Fruit fly (Drosophila melanogaster): ENCODE data around the gene CG3281.

Gene CG3281

DNA sequence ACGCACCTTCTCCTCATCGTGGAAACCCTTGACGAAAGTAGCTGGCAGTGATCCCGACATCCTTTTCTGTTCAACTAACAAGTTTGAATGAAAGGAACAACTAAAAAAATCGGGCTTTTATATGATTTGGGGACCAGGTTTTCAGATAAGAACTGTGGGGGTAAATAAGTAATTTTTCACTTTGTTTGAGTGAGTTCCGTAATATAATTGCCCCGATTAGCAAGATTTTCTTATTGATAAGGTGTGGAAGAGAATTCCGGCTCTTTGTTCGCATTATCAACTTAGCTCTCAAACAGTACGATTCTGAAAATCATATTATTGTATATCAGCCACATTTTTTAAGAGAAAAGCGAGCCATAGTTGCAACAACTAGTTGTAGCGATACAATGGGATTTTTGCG is 19.4 kb upstream of the CG3281 start, which contains the start of gene CG12224:
CG12224 (minus strand) TSS at position 101 of the 400 bp plus-strand sequence.
- TF ChIP-seq CG7368 (GFP tag; optimal IDR thresholded peaks at IDR 0.05) (no peak), CG6792 (GFP tag; optimal IDR thresholded peaks at IDR 0.05) (no peak), CG9139 (GFP tag; optimal IDR thresholded peaks at IDR 0.05) (no peak), vri (GFP tag; optimal IDR thresholded peaks at IDR 0.05) (no peak)

DNA sequence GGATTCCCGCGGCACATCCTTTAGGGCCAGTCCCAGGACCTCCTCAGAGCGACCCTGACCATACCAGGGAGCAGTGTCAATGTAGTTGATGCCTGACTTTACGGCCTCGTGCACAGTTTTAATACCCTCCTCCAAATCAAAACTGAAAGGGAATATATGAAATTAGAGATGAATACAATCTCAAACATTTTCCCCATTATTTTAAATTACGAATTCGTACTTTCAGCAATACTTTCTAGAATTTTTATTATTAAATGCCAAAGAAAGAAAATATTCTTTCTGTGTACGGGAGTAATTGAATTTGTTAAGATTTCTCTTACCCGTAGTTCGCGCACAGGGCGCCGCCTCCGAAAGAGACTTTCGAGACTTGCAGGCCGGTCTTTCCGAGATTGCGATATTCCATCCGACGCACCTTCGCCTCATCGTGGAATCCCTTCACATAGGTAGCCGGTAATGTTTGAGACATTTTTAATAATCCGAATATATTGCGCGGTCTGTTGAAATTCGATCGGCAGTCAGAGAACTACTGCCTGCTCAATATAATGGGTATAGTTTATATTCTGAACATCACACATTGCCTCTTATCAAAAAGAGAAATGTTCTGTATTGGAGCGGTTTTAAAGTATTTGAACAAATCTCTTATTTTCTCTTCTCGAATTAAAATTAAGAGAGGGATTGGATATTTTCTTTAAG is 17.4 kb upstream of the CG3281 start, which contains the start of gene CG18547:
CG18547 (minus strand) TSS at position 512 of the 693 bp plus-strand sequence.
- TF ChIP-seq Blimp-1 (GFP tag; optimal IDR thresholded peaks at IDR 0.05) (no peak), CG6276 (GFP tag; optimal IDR thresholded peaks at IDR 0.05) (no peak), CG32006 (GFP tag; optimal IDR thresholded peaks at IDR 0.05) (peak; percentile 25), lz (GFP tag; optimal IDR thresholded peaks at IDR 0.05) (peak; percentile 57), CG6854 (GFP tag; optimal IDR thresholded peaks at IDR 0.05) (no peak), CG10631 (GFP tag; optimal IDR thresholded peaks at IDR 0.05) (peak; percentile 41), Eip93F (GFP tag; optimal IDR thresholded peaks at IDR 0.05) (no peak), dsx (GFP tag; optimal IDR thresholded peaks at IDR 0.05; ENCODE audit: poor library complexity, severe bottlenecking) (peak; percentile 24), Met (GFP tag; optimal IDR thresholded peaks at IDR 0.05) (peak; percentile 62), Lpt (GFP tag; optimal IDR thresholded peaks at IDR 0.05) (peak; percentile 3), fkh (GFP tag; optimal IDR thresholded peaks at IDR 0.05) (no peak), Ets21C (GFP tag; optimal IDR thresholded peaks at IDR 0.05) (peak; percentile 26), Eip78C (GFP tag) (peak; percentile 84), Sox15 (GFP tag; optimal IDR thresholded peaks at IDR 0.05) (no peak), Sox102F (GFP tag; optimal IDR thresholded peaks at IDR 0.05) (peak; percentile 64), Sox14 (GFP tag; optimal IDR thresholded peaks at IDR 0.05) (peak; percentile 50), achi (GFP tag; optimal IDR thresholded peaks at IDR 0.05) (peak; percentile 9), Eip75B (GFP tag; optimal IDR thresholded peaks at IDR 0.05) (peak; percentile 49), CG8632 (GFP tag; optimal IDR thresholded peaks at IDR 0.05) (peak; percentile 46), acj6 (GFP tag; optimal IDR thresholded peaks at IDR 0.05) (peak; percentile 51), CG4318 (GFP tag; optimal IDR thresholded peaks at IDR 0.05) (no peak), CG6163 (GFP tag; IDR thresholded peaks at IDR 0.05) (peak; percentile 58; the same call in 2 of the 3 replicates), CG15336 (GFP tag; IDR thresholded peaks at IDR 0.05) (0 out of 2 replicates have a peak, but pooled peaks have one; percentile 22), CG9139 (GFP tag; optimal IDR thresholded peaks at IDR 0.05) (no peak), Hr39 (GFP tag; optimal IDR thresholded peaks at IDR 0.05) (peak; percentile 48), CG11902 (GFP tag; optimal IDR thresholded peaks at IDR 0.05) (no peak), Gug (GFP tag; IDR thresholded peaks at IDR 0.05) (0 out of 2 replicates have a peak, but pooled peaks have one; percentile 20), CG11294 (GFP tag; IDR thresholded peaks at IDR 0.05) (no peak), fd59A (GFP tag; optimal IDR thresholded peaks at IDR 0.05) (no peak), CG10669 (GFP tag; optimal IDR thresholded peaks at IDR 0.05) (peak; percentile 57), CG6808 (GFP tag; optimal IDR thresholded peaks at IDR 0.05) (peak; percentile 5), fd85E (GFP tag; optimal IDR thresholded peaks at IDR 0.05) (no peak), CG8319 (GFP tag; optimal IDR thresholded peaks at IDR 0.05) (no peak), pdm3 (GFP tag; optimal IDR thresholded peaks at IDR 0.05) (peak; percentile 46), Smox (GFP tag; optimal IDR thresholded peaks at IDR 0.05) (peak; percentile 41), CG11762 (GFP tag; optimal IDR thresholded peaks at IDR 0.05; ENCODE audit: insufficient read depth) (peak; percentile 32), net (GFP tag; optimal IDR thresholded peaks at IDR 0.05) (peak; percentile 14), spab (GFP tag; optimal IDR thresholded peaks at IDR 0.05) (no peak), OdsH (GFP tag; optimal IDR thresholded peaks at IDR 0.05) (peak; percentile 48), CG1621 (tag; optimal IDR thresholded peaks at IDR 0.05) (peak; percentile 59), ss (GFP tag; optimal IDR thresholded peaks at IDR 0.05) (peak in 1 of 2 experiments; percentile 21), CG6792 (GFP tag; optimal IDR thresholded peaks at IDR 0.05) (peak; percentile 45), Hr38 (GFP tag; optimal IDR thresholded peaks at IDR 0.05) (no peak), CG7368 (GFP tag; optimal IDR thresholded peaks at IDR 0.05) (peak; percentile 32), CG8119 (GFP tag; IDR thresholded peaks at IDR 0.05) (0 out of 3 replicates have a peak, but pooled peaks have one; percentile 40), esn (GFP tag; optimal IDR thresholded peaks at IDR 0.05) (peak; percentile 46), svp (GFP tag) (peak; percentile 82)
